Worm (Caenorhabditis elegans): Measurements from ENCODE around the gene F28H7.2.

Gene F28H7.2

ce11 chrV:10784011-10784410, 36.3 kb downstream of the F28H7.2 start, which contains the start of gene D1054.8:
D1054.8 (plus strand) TSS chrV:10784311.
- TF ChIP-seq mab-9 (GFP tag; IDR thresholded peaks at IDR 0.05) = no peak
- TF ChIP-seq elt-2 (tag; optimal IDR thresholded peaks at IDR 0.05) = no peak
- TF ChIP-seq isw-1 (GFP tag; IDR thresholded peaks at IDR 0.05) = no peak
- no peak for TF ChIP-seq ceh-90 (tag; optimal IDR thresholded peaks at IDR 0.05)
- TF ChIP-seq nhr-11 (tag; optimal IDR thresholded peaks at IDR 0.05) = no peak
- TF ChIP-seq hlh-4 (tag; optimal IDR thresholded peaks at IDR 0.05) = no peak
- TF ChIP-seq unc-130 (tag; optimal IDR thresholded peaks at IDR 0.05) = no peak
- TF ChIP-seq ceh-8 (GFP tag; optimal IDR thresholded peaks at IDR 0.05) = no peak
- TF ChIP-seq unc-30 (tag; optimal IDR thresholded peaks at IDR 0.05) = no peak
- no peak for TF ChIP-seq lin-39 (tag; optimal IDR thresholded peaks at IDR 0.05)
- no peak for TF ChIP-seq nhr-19 (GFP tag; conservative IDR thresholded peaks at IDR 0.05)
- TF ChIP-seq lin-15B (tag; optimal IDR thresholded peaks at IDR 0.05) = no peak
- no peak for TF ChIP-seq unc-86 (tag; optimal IDR thresholded peaks at IDR 0.05)
- no peak for TF ChIP-seq nhr-20 (tag; optimal IDR thresholded peaks at IDR 0.05)
- no peak for TF ChIP-seq C16A3.4 (tag; optimal IDR thresholded peaks at IDR 0.05)
- TF ChIP-seq unc-98 (GFP tag; IDR thresholded peaks at IDR 0.05) = no peak
- TF ChIP-seq vab-15 (tag; optimal IDR thresholded peaks at IDR 0.05) = no peak
- no peak for TF ChIP-seq irx-1 (tag; optimal IDR thresholded peaks at IDR 0.05)

- TF ChIP-seq unc-86 (tag; optimal IDR thresholded peaks at IDR 0.05) = no peak
- no peak for TF ChIP-seq snpc-4 (tag; optimal IDR thresholded peaks at IDR 0.05)
- no peak for TF ChIP-seq zip-4 (GFP tag; optimal IDR thresholded peaks at IDR 0.05)
- no peak for TF ChIP-seq hlh-4 (tag; optimal IDR thresholded peaks at IDR 0.05)
- no peak for TF ChIP-seq aha-1 (tag; optimal IDR thresholded peaks at IDR 0.05)
- no peak for TF ChIP-seq mep-1 (tag; optimal IDR thresholded peaks at IDR 0.05)
- no peak for TF ChIP-seq ceh-90 (tag; optimal IDR thresholded peaks at IDR 0.05)
- no peak for TF ChIP-seq nhr-90 (tag; optimal IDR thresholded peaks at IDR 0.05; ENCODE audit: poor library complexity)
- no peak for TF ChIP-seq irx-1 (tag; optimal IDR thresholded peaks at IDR 0.05)
- no peak for TF ChIP-seq zag-1 (tag; optimal IDR thresholded peaks at IDR 0.05)
- no peak for TF ChIP-seq tlp-1 (tag; optimal IDR thresholded peaks at IDR 0.05)
- no peak for TF ChIP-seq Y116A8C.19 (tag; optimal IDR thresholded peaks at IDR 0.05; ENCODE audit: borderline replicate concordance)
- TF ChIP-seq C34B4.2 (tag; optimal IDR thresholded peaks at IDR 0.05) = no peak
These were observed 43.2 kb downstream of the F28H7.2 start, which contains the start of gene D1054.9 for ce11 chrV:10790921-10791320. D1054.9 (minus strand) TSS chrV:10791057.

ce11 chrV:10792775-10793174, 45.1 kb downstream of the F28H7.2 start, which contains the start of gene D1054.10:
D1054.10 (minus strand) TSS chrV:10792875.
- TF ChIP-seq hlh-17 (GFP tag; optimal IDR thresholded peaks at IDR 0.05; ENCODE audit: borderline replicate concordance) = no peak
- no peak for TF ChIP-seq sup-37 (GFP tag; optimal IDR thresholded peaks at IDR 0.05)
- TF ChIP-seq dsc-1 (tag; optimal IDR thresholded peaks at IDR 0.05) = no peak
- no peak for TF ChIP-seq lin-15B (tag; optimal IDR thresholded peaks at IDR 0.05)
- TF ChIP-seq fkh-8 (tag; optimal IDR thresholded peaks at IDR 0.05) = no peak
- TF ChIP-seq fkh-10 (GFP tag; optimal IDR thresholded peaks at IDR 0.05) = no peak
- TF ChIP-seq C16A3.4 (tag; optimal IDR thresholded peaks at IDR 0.05) = no peak
- TF ChIP-seq grh-1 (GFP tag; IDR thresholded peaks at IDR 0.05) = no peak
- TF ChIP-seq sptf-1 (tag; optimal IDR thresholded peaks at IDR 0.05) = no peak
- no peak for TF ChIP-seq pqm-1 (tag; optimal IDR thresholded peaks at IDR 0.05)
- TF ChIP-seq ama-1 (optimal IDR thresholded peaks at IDR 0.05) = no peak
- TF ChIP-seq ztf-11 (tag; optimal IDR thresholded peaks at IDR 0.05) = no peak
- TF ChIP-seq nhr-85 (tag) = no peak
- no peak for TF ChIP-seq ztf-4 (tag; optimal IDR thresholded peaks at IDR 0.05)
- TF ChIP-seq elt-2 (tag; optimal IDR thresholded peaks at IDR 0.05) = no peak
- no peak for TF ChIP-seq jun-1 (tag; optimal IDR thresholded peaks at IDR 0.05)
- no peak for TF ChIP-seq fos-1 (tag; optimal IDR thresholded peaks at IDR 0.05)
